Fruit fly (Drosophila melanogaster): Measurements from ENCODE around the gene Chsy.

Chsy gene

DNA sequence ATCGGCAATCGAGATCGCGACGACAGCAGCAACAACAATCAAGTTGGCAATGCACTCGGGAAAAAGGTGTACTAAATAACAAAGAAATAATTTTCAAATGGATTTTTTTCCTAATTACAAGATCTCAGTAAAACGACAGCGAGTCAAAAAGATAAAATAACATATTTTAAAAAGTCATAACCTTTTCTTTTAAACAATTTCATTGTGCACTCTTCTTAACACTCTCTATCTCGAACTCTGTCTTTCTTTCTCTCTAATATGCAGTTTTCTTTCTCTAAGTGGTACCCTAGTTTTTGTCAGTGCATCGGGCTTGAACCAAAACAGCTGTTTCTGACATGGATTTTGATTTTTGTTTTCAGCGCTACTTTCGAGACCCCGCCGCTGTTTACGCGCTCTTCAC is 44.3 kb downstream of the Chsy start (continued):
- TF ChIP-seq nau (GFP tag; optimal IDR thresholded peaks at IDR 0.05) (peak; percentile 56), CG8359 (GFP tag; optimal IDR thresholded peaks at IDR 0.05; ENCODE audit: borderline replicate concordance) (peak; percentile 25), sob (GFP tag; IDR thresholded peaks at IDR 0.05) (peak; percentile 66; the same call in 1 of the 2 replicates), Blimp-1 (GFP tag; optimal IDR thresholded peaks at IDR 0.05) (peak; percentile 67), CG11696 (GFP tag; IDR thresholded peaks at IDR 0.05) (no peak), crol (GFP tag; IDR thresholded peaks at IDR 0.05) (no peak), CG32767 (GFP tag; IDR thresholded peaks at IDR 0.05) (no peak; the same call in 1 of the 2 replicates), CG9437 (GFP tag; optimal IDR thresholded peaks at IDR 0.05) (peak; percentile 58), Vsx1 (GFP tag; optimal IDR thresholded peaks at IDR 0.05) (peak; percentile 25), Ptx1 (GFP tag; IDR thresholded peaks at IDR 0.05) (peak; percentile 85), C15 (GFP tag; IDR thresholded peaks at IDR 0.05) (no peak), CG31365 (tag; optimal IDR thresholded peaks at IDR 0.05) (no peak), hb (GFP tag; IDR thresholded peaks at IDR 0.05; ENCODE audit: partially characterized antibody) (no peak), dmrt99B (tag; optimal IDR thresholded peaks at IDR 0.05) (peak; percentile 88), unpg (GFP tag; optimal IDR thresholded peaks at IDR 0.05) (peak; percentile 83), Adf1 (GFP tag; IDR thresholded peaks at IDR 0.05) (peak; percentile 41; the same call in 1 of the 2 replicates), cato (GFP tag; optimal IDR thresholded peaks at IDR 0.05; ENCODE audit: borderline replicate concordance) (peak; percentile 33), Meics (GFP tag; optimal IDR thresholded peaks at IDR 0.05) (peak; percentile 83), CG14667 (GFP tag; IDR thresholded peaks at IDR 0.05) (peak; percentile 71), CG14050 (GFP tag; IDR thresholded peaks at IDR 0.05) (peak; percentile 50; the same call in 2 of the 3 replicates), her (GFP tag; optimal IDR thresholded peaks at IDR 0.05) (peak; percentile 67), insv (GFP tag; optimal IDR thresholded peaks at IDR 0.05) (no peak), crp (GFP tag; optimal IDR thresholded peaks at IDR 0.05) (peak in 1 of 2 experiments; percentile 59), Atf6 (GFP tag; IDR thresholded peaks at IDR 0.05) (peak; percentile 80), lbe (GFP tag; optimal IDR thresholded peaks at IDR 0.05) (peak; percentile 3), CG10959 (GFP tag; IDR thresholded peaks at IDR 0.05) (no peak), gsb (GFP tag; IDR thresholded peaks at IDR 0.05) (peak; percentile 66), CG34376 (GFP tag; optimal IDR thresholded peaks at IDR 0.05) (peak; percentile 62), CG4820 (GFP tag; optimal IDR thresholded peaks at IDR 0.05) (peak; percentile 72), Trl (optimal IDR thresholded peaks at IDR 0.05) (no peak), Trl (GFP tag; optimal IDR thresholded peaks at IDR 0.05) (peak; percentile 80), ttk (GFP tag; IDR thresholded peaks at IDR 0.05) (peak; percentile 77), pfk (GFP tag; optimal IDR thresholded peaks at IDR 0.05) (no peak), H2.0 (GFP tag; IDR thresholded peaks at IDR 0.05) (peak; percentile 61), gsb-n (tag; optimal IDR thresholded peaks at IDR 0.05) (peak; percentile 43), Scr (GFP tag; IDR thresholded peaks at IDR 0.05; ENCODE audit: partially characterized antibody) (no peak), CG31441 (GFP tag; IDR thresholded peaks at IDR 0.05) (peak; percentile 84), emc (GFP tag; optimal IDR thresholded peaks at IDR 0.05) (peak; percentile 67), slou (GFP tag; optimal IDR thresholded peaks at IDR 0.05) (peak; percentile 16), CG18619 (GFP tag; optimal IDR thresholded peaks at IDR 0.05) (peak; percentile 74), pnt (GFP tag; optimal IDR thresholded peaks at IDR 0.05) (peak; percentile 72), pros (GFP tag; optimal IDR thresholded peaks at IDR 0.05) (no peak), twi (tag; optimal IDR thresholded peaks at IDR 0.05) (peak; percentile 50), en (GFP tag; optimal IDR thresholded peaks at IDR 0.05) (peak; percentile 58), CG4707 (GFP tag; optimal IDR thresholded peaks at IDR 0.05) (no peak), Dfd (GFP tag; optimal IDR thresholded peaks at IDR 0.05) (peak in 1 of 2 experiments; percentile 78), Gsc (GFP tag; IDR thresholded peaks at IDR 0.05) (no peak), CG6272 (GFP tag; IDR thresholded peaks at IDR 0.05) (peak; percentile 54), CG9609 (GFP tag; optimal IDR thresholded peaks at IDR 0.05) (peak; percentile 70), CG12769 (tag; optimal IDR thresholded peaks at IDR 0.05) (peak; percentile 5), CG5953 (GFP tag; IDR thresholded peaks at IDR 0.05) (peak; percentile 56; the same call in 1 of the 2 replicates)

All from whole organism, embryonic.